Fruit fly (Drosophila melanogaster) whole organism, embryonic: ENCODE data around the gene CG10031.
A peak's percentile ranks its signal among the peaks of the same experiment; 100 is the strongest.

Experiments used
- BEAF-32 ChIP-seq: fragments of 200-800 bp; sonication (Bioruptor generic); optimal IDR thresholded peaks from 3 replicates; lab custom pipeline; 2017; ENCODE audit warnings: missing biosample characterization, missing genetic modification characterization, mild to moderate bottlenecking, moderate library complexity, missing genetic modification reagents
- Blimp-1 ChIP-seq: fragments of 200-800 bp; sonication (Bioruptor generic); optimal IDR thresholded peaks from 3 replicates; lab custom pipeline; 2018; ENCODE audit warnings: missing biosample characterization, missing genetic modification characterization, mild to moderate bottlenecking, moderate library complexity, missing genetic modification reagents
- CG10267 ChIP-seq: fragments of 200-800 bp; sonication (Bioruptor generic); optimal IDR thresholded peaks from 2 replicates; lab custom pipeline; 2018; ENCODE audit warnings: missing biosample characterization, mild to moderate bottlenecking, missing genetic modification characterization, moderate library complexity
- CG10565 ChIP-seq: fragments of 200-800 bp; sonication (Bioruptor generic); optimal IDR thresholded peaks from 3 replicates; lab custom pipeline; 2016; ENCODE audit warnings: missing biosample characterization, mild to moderate bottlenecking, missing genetic modification characterization
- CG11695 ChIP-seq: fragments of 200-800 bp; sonication (Bioruptor generic); IDR thresholded peaks from 3 replicates; pipeline ENCODE4 v1.3.6; 2022; ENCODE audit warnings: missing biosample characterization, missing genetic modification characterization
- CG11723 ChIP-seq: fragments of 200-800 bp; sonication (Bioruptor generic); optimal IDR thresholded peaks from 2 replicates; lab custom pipeline; 2017; ENCODE audit warnings: missing biosample characterization, mild to moderate bottlenecking, missing genetic modification characterization
- CG12104 ChIP-seq: fragments of 200-800 bp; sonication (Bioruptor generic); optimal IDR thresholded peaks from 3 replicates; lab custom pipeline; 2016; ENCODE audit warnings: missing biosample characterization, missing genetic modification characterization
- CG12942 ChIP-seq: fragments of 200-800 bp; sonication (Bioruptor generic); optimal IDR thresholded peaks from 3 replicates; lab custom pipeline; 2016; ENCODE audit warnings: missing biosample characterization, missing genetic modification characterization
- CG13296 ChIP-seq: fragments of 200-800 bp; sonication (Bioruptor generic); optimal IDR thresholded peaks from 3 replicates; lab custom pipeline; 2018; ENCODE audit warnings: missing biosample characterization, mild to moderate bottlenecking, missing genetic modification characterization
- CG15696 ChIP-seq: fragments of 200-800 bp; sonication (Bioruptor generic); optimal IDR thresholded peaks from 2 replicates; lab custom pipeline; 2019; ENCODE audit warnings: missing biosample characterization, mild to moderate bottlenecking, missing genetic modification characterization, moderate library complexity
- CG16813 ChIP-seq: fragments of 200-800 bp; sonication (Bioruptor generic); IDR thresholded peaks from 3 replicates; pipeline ENCODE4 v1.3.6; 2022; ENCODE audit warnings: missing biosample characterization, missing genetic modification characterization; ENCODE audit not compliant: partially characterized antibody
- CG17186 ChIP-seq: fragments of 200-800 bp; sonication (Bioruptor generic); optimal IDR thresholded peaks from 3 replicates; lab custom pipeline; 2017; ENCODE audit warnings: missing biosample characterization, missing genetic modification reagents, missing genetic modification characterization
- CG17328 ChIP-seq: fragments of 200-800 bp; sonication (Bioruptor generic); IDR thresholded peaks from 2 replicates; pipeline ENCODE4 v1.3.6; 2022; ENCODE audit warnings: missing biosample characterization, missing genetic modification characterization
- CG17568 ChIP-seq: fragments of 200-800 bp; sonication (Bioruptor generic); optimal IDR thresholded peaks from 2 replicates; lab custom pipeline; 2018; ENCODE audit warnings: missing biosample characterization, mild to moderate bottlenecking, missing genetic modification characterization, moderate library complexity
- CG18476 ChIP-seq: fragments of 200-800 bp; sonication (Bioruptor generic); optimal IDR thresholded peaks from 2 replicates; lab custom pipeline; 2016; ENCODE audit warnings: missing biosample characterization, mild to moderate bottlenecking, missing genetic modification characterization
- CG2129 ChIP-seq: fragments of 200-800 bp; sonication (Bioruptor generic); IDR thresholded peaks from 2 replicates; pipeline ENCODE4 v1.3.6; 2022; ENCODE audit warnings: missing biosample characterization, missing genetic modification characterization; ENCODE audit not compliant: partially characterized antibody
- CG3838 ChIP-seq: fragments of 200-800 bp; sonication (Bioruptor generic); optimal IDR thresholded peaks from 3 replicates; lab custom pipeline; 2016; ENCODE audit warnings: missing biosample characterization, missing genetic modification characterization
- CG6689 ChIP-seq: fragments of 200-800 bp; sonication (Bioruptor generic); IDR thresholded peaks from 2 replicates; pipeline ENCODE4 v1.3.6; 2022; ENCODE audit warnings: missing biosample characterization, missing genetic modification characterization
- CG7357 ChIP-seq: fragments of 200-800 bp; sonication (Bioruptor generic); IDR thresholded peaks from 3 replicates; pipeline ENCODE4 v1.3.6; 2022; ENCODE audit warnings: missing biosample characterization, missing genetic modification characterization
- CG9797 ChIP-seq: fragments of 200-800 bp; sonication (Bioruptor generic); optimal IDR thresholded peaks from 3 replicates; lab custom pipeline; 2018; ENCODE audit warnings: missing biosample characterization, mild to moderate bottlenecking, missing genetic modification characterization
- CG9817 ChIP-seq: fragments of 200-800 bp; sonication (Bioruptor generic); optimal IDR thresholded peaks from 2 replicates; lab custom pipeline; 2018; ENCODE audit warnings: missing biosample characterization, mild to moderate bottlenecking, missing genetic modification characterization, moderate library complexity
- Chrac-16 ChIP-seq: fragments of 200-800 bp; sonication (Bioruptor generic); optimal IDR thresholded peaks from 3 replicates; lab custom pipeline; 2016; ENCODE audit warnings: missing biosample characterization, missing genetic modification characterization
- D ChIP-seq, 2 experiments: fragments of 200-800 bp in 1 of 2; fragments of >200 bp in 1 of 2; sonication (Bioruptor generic) in 1 of 2; optimal IDR thresholded peaks; 2 replicates in 1 of 2; 3 replicates in 1 of 2; lab custom pipeline; 2017; ENCODE audit warnings: mild to moderate bottlenecking in 1 of 2, missing biosample characterization in 1 of 2, missing genetic modification characterization in 1 of 2, missing genetic modification reagents in 1 of 2
- HmgZ ChIP-seq: fragments of 200-800 bp; sonication (Bioruptor generic); optimal IDR thresholded peaks from 2 replicates; lab custom pipeline; 2018; ENCODE audit warnings: missing biosample characterization, mild to moderate bottlenecking, missing genetic modification characterization
- Hr3 ChIP-seq: fragments of 200-800 bp; sonication (Bioruptor generic); optimal IDR thresholded peaks from 3 replicates; lab custom pipeline; 2016; ENCODE audit warnings: missing biosample characterization, missing genetic modification characterization
- Side ChIP-seq: fragments of 200-800 bp; sonication (Bioruptor generic); optimal IDR thresholded peaks from 2 replicates; lab custom pipeline; 2016; ENCODE audit warnings: missing biosample characterization, missing genetic modification characterization
- Sin3A ChIP-seq: fragments of >200 bp; optimal IDR thresholded peaks from 2 replicates; lab custom pipeline; 2018
- abd-A ChIP-seq: fragments of 200-800 bp; sonication (Bioruptor generic); optimal IDR thresholded peaks from 3 replicates; lab custom pipeline; 2019; ENCODE audit warnings: missing biosample characterization, mild to moderate bottlenecking, missing genetic modification characterization, moderate library complexity
- ac ChIP-seq: fragments of 200-800 bp; sonication (Bioruptor generic); optimal IDR thresholded peaks from 3 replicates; lab custom pipeline; 2017; ENCODE audit warnings: missing biosample characterization, mild to moderate bottlenecking, missing genetic modification characterization
- caup ChIP-seq: fragments of 200-800 bp; sonication (Bioruptor generic); optimal IDR thresholded peaks from 3 replicates; lab custom pipeline; 2017; ENCODE audit warnings: missing biosample characterization, mild to moderate bottlenecking, missing genetic modification characterization, moderate library complexity; ENCODE audit not compliant: severe bottlenecking
- chm ChIP-seq: fragments of 200-800 bp; sonication (Bioruptor generic); IDR thresholded peaks from 2 replicates; pipeline ENCODE4 v1.3.6; 2022; ENCODE audit warnings: missing biosample characterization, missing genetic modification characterization
- chn ChIP-seq: fragments of 200-800 bp; sonication (Bioruptor generic); optimal IDR thresholded peaks from 2 replicates; lab custom pipeline; 2016; ENCODE audit warnings: missing biosample characterization, missing genetic modification characterization
- crp ChIP-seq, 2 experiments: fragments of 200-800 bp; sonication (Bioruptor generic); optimal IDR thresholded peaks; 2 replicates in 1 of 2; 3 replicates in 1 of 2; lab custom pipeline; 2017; ENCODE audit warnings: missing biosample characterization in 2 of 2, missing genetic modification characterization in 2 of 2, mild to moderate bottlenecking in 1 of 2, moderate library complexity in 1 of 2
- cwo ChIP-seq: fragments of 200-800 bp; sonication (Bioruptor generic); optimal IDR thresholded peaks from 3 replicates; lab custom pipeline; 2017; ENCODE audit warnings: missing biosample characterization, missing genetic modification characterization, mild to moderate bottlenecking, moderate library complexity, missing genetic modification reagents
- fu2 ChIP-seq: fragments of 200-800 bp; sonication (Bioruptor generic); optimal IDR thresholded peaks from 2 replicates; lab custom pipeline; 2016; ENCODE audit warnings: missing biosample characterization, missing genetic modification characterization
- gcm ChIP-seq: fragments of 200-800 bp; sonication (Bioruptor generic); optimal IDR thresholded peaks from 2 replicates; lab custom pipeline; 2019; ENCODE audit warnings: missing biosample characterization, mild to moderate bottlenecking, missing genetic modification characterization, moderate library complexity
- gro ChIP-seq: fragments of 200-800 bp; sonication (Bioruptor generic); optimal IDR thresholded peaks from 2 replicates; lab custom pipeline; 2016; ENCODE audit warnings: missing biosample characterization, missing genetic modification characterization
- inv ChIP-seq: fragments of 200-800 bp; sonication (Bioruptor generic); IDR thresholded peaks from 2 replicates; pipeline ENCODE4 v1.3.6; 2022; ENCODE audit warnings: missing biosample characterization, missing genetic modification characterization; ENCODE audit not compliant: partially characterized antibody
- nom ChIP-seq: fragments of 200-800 bp; sonication (Bioruptor generic); optimal IDR thresholded peaks from 2 replicates; lab custom pipeline; 2017; ENCODE audit warnings: missing biosample characterization, missing genetic modification characterization, mild to moderate bottlenecking, moderate library complexity, missing genetic modification reagents
- odd ChIP-seq: fragments of 200-800 bp; sonication (Bioruptor generic); optimal IDR thresholded peaks from 2 replicates; lab custom pipeline; 2017; ENCODE audit warnings: missing biosample characterization, mild to moderate bottlenecking, missing genetic modification characterization
- pzg ChIP-seq: fragments of 200-800 bp; sonication (Bioruptor generic); optimal IDR thresholded peaks from 3 replicates; lab custom pipeline; 2018; ENCODE audit warnings: missing biosample characterization, mild to moderate bottlenecking, missing genetic modification characterization, moderate library complexity
- ranshi ChIP-seq: fragments of 200-800 bp; sonication (Bioruptor generic); IDR thresholded peaks from 2 replicates; pipeline ENCODE4 v1.3.6; 2022; ENCODE audit warnings: missing biosample characterization, missing genetic modification characterization
- so ChIP-seq: fragments of 200-800 bp; sonication (Bioruptor generic); IDR thresholded peaks from 3 replicates; pipeline ENCODE4 v1.3.6; 2022; ENCODE audit warnings: missing biosample characterization, missing genetic modification characterization
- ssp ChIP-seq: fragments of 200-800 bp; sonication (Bioruptor generic); IDR thresholded peaks from 2 replicates; pipeline ENCODE4 v1.3.6; 2022; ENCODE audit warnings: missing biosample characterization, missing genetic modification characterization
- tap ChIP-seq: fragments of 200-800 bp; optimal IDR thresholded peaks from 3 replicates; lab custom pipeline; 2019; ENCODE audit warnings: missing biosample characterization, mild to moderate bottlenecking, missing genetic modification characterization, moderate library complexity
- tna ChIP-seq: fragments of 200-800 bp; sonication (Bioruptor generic); IDR thresholded peaks from 2 replicates; pipeline ENCODE4 v1.3.6; 2022; ENCODE audit warnings: missing biosample characterization, missing genetic modification characterization; ENCODE audit not compliant: partially characterized antibody
- unc-4 ChIP-seq: fragments of 200-800 bp; sonication (Bioruptor generic); IDR thresholded peaks from 2 replicates; pipeline ENCODE4 v1.3.6; 2022; ENCODE audit warnings: missing biosample characterization, missing genetic modification characterization; ENCODE audit not compliant: partially characterized antibody

The CG10031 gene

DNA sequence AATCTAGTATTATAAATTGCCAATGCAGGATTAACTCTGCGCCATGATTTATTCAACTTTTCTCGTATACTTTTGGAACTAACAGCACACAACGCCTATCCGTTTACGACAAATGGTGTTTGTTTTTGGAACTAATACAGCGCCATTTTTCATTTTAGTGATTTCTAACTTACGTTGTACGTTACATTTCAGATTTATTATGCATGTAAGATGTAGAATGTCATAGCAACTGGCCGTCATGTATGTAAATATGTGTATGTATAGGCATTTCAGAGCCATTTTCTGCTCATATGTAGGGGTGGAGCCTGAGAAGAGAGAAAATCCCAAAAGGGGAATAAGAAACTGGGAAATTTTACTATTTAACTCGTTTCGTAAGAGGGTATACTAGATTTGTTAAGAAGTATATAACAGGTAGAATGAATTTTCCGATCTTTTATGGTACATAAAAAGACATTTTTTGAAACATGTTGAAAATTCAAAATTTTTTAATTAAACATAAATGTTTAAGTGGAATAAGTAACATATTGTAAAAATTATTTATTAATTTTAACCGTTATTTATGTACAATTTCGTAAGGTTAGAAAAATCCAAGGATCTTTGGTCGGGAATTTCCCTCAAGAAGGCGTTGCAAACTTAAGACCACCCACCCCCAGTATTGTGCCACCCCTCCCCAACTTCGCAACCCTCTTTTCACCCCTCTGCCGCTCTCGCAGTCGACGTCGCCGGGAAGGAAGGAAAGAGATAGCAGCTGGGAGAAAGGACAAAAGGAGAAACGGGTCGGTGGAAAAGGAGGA is 41.3 kb downstream of the CG10031 start (continued):
- TF ChIP-seq CG6689: no peak
- peak; percentile 92 for TF ChIP-seq HmgZ (tag; lab: Kevin White, UChicago)
- TF ChIP-seq Sin3A (lab: Kevin White, UChicago): no peak
- TF ChIP-seq tap (tag; lab: Kevin White, UChicago): peak; percentile 10
- peak; percentile 27 for TF ChIP-seq caup
- TF ChIP-seq CG17568 (GFP tag; lab: Kevin White, UChicago): no peak
- TF ChIP-seq CG17328 (GFP tag; lab: Robert Waterston, UW): peak; percentile 51; the same call in 1 of the 2 replicates
- TF ChIP-seq CG9817 (tag; lab: Kevin White, UChicago): peak; percentile 51
- TF ChIP-seq Blimp-1 (GFP tag; lab: Kevin White, UChicago): peak; percentile 55
- no peak for TF ChIP-seq CG11723
- TF ChIP-seq CG10267: peak; percentile 62
- peak; percentile 62 for TF ChIP-seq CG16813 (GFP tag; lab: Robert Waterston, UW)
- no peak for TF ChIP-seq cwo (GFP tag; lab: Kevin White, UChicago)
- TF ChIP-seq Hr3 (GFP tag; lab: Kevin White, UChicago): peak; percentile 24
- peak; percentile 36; the same call in 1 of the 2 replicates for TF ChIP-seq ssp (GFP tag; lab: Robert Waterston, UW)
- no peak for TF ChIP-seq crp (GFP tag; optimal IDR thresholded peaks at IDR 0.05; lab: Kevin White, UChicago)
- TF ChIP-seq CG3838 (GFP tag; lab: Kevin White, UChicago): peak; percentile 15
- TF ChIP-seq CG18476 (GFP tag; lab: Kevin White, UChicago): no peak
- TF ChIP-seq ranshi (GFP tag; lab: Robert Waterston, UW): peak; percentile 39; the same call in 1 of the 2 replicates
- no peak for TF ChIP-seq CG7357 (GFP tag; lab: Robert Waterston, UW)
- TF ChIP-seq inv (GFP tag; lab: Robert Waterston, UW): no peak; the same call in 1 of the 2 replicates
- TF ChIP-seq BEAF-32 (GFP tag; lab: Kevin White, UChicago): no peak
- no peak for TF ChIP-seq odd
- no peak for TF ChIP-seq gcm (GFP tag; lab: Kevin White, UChicago)
- peak; percentile 76 for TF ChIP-seq Side (GFP tag; lab: Kevin White, UChicago)
- no peak for TF ChIP-seq CG2129 (GFP tag; lab: Robert Waterston, UW)
- no peak; the same call in 2 of the 3 replicates for TF ChIP-seq so
- TF ChIP-seq gro (GFP tag; lab: Kevin White, UChicago): peak; percentile 14
- TF ChIP-seq chm: no peak
- peak; percentile 43; the same call in 1 of the 2 replicates for TF ChIP-seq unc-4 (GFP tag; lab: Robert Waterston, UW)
- TF ChIP-seq CG12942: peak; percentile 31
- no peak for TF ChIP-seq chn
- TF ChIP-seq D (optimal IDR thresholded peaks at IDR 0.05; lab: Kevin White, UChicago): no peak
- TF ChIP-seq D (GFP tag; optimal IDR thresholded peaks at IDR 0.05; lab: Kevin White, UChicago): no peak
- TF ChIP-seq Chrac-16 (GFP tag; lab: Kevin White, UChicago): peak; percentile 20
- no peak for TF ChIP-seq CG17186 (GFP tag; lab: Kevin White, UChicago)
- no peak for TF ChIP-seq CG12104
- TF ChIP-seq CG9797: no peak
- no peak; the same call in 1 of the 2 replicates for TF ChIP-seq tna (GFP tag; lab: Robert Waterston, UW)
- peak; percentile 31 for TF ChIP-seq pzg (GFP tag; lab: Kevin White, UChicago)
- TF ChIP-seq fu2 (GFP tag; lab: Kevin White, UChicago): no peak
- peak; percentile 72 for TF ChIP-seq abd-A (tag; lab: Kevin White, UChicago)
- no peak for TF ChIP-seq ac (GFP tag; lab: Kevin White, UChicago)
- TF ChIP-seq nom (GFP tag; lab: Kevin White, UChicago): no peak
- no peak for TF ChIP-seq CG10565 (GFP tag; lab: Kevin White, UChicago)
- TF ChIP-seq CG15696 (tag; lab: Kevin White, UChicago): peak; percentile 84
- TF ChIP-seq CG11695 (GFP tag; lab: Robert Waterston, UW): peak; percentile 60; the same call in 1 of the 3 replicates
- TF ChIP-seq CG13296 (GFP tag; lab: Kevin White, UChicago): no peak
